Fruit fly (Drosophila melanogaster) whole organism, embryonic: ENCODE measurements around the gene MED15.

Source experiments
- BEAF-32 ChIP-seq: fragments of 200-800 bp; sonication (Bioruptor generic); optimal IDR thresholded peaks from 3 replicates; lab custom pipeline; 2017; ENCODE audit warnings: missing biosample characterization, missing genetic modification characterization, mild to moderate bottlenecking, moderate library complexity, missing genetic modification reagents
- CG10979 ChIP-seq: fragments of 200-800 bp; sonication (Bioruptor generic); optimal IDR thresholded peaks from 2 replicates; lab custom pipeline; 2018; ENCODE audit warnings: missing biosample characterization, mild to moderate bottlenecking, missing genetic modification characterization, moderate library complexity
- CG11456 ChIP-seq: fragments of 200-800 bp; sonication (Bioruptor generic); IDR thresholded peaks from 3 replicates; pipeline ENCODE4 v1.3.6; 2022; ENCODE audit warnings: missing biosample characterization, missing genetic modification characterization
- CG12299 ChIP-seq: fragments of 200-800 bp; sonication (Bioruptor generic); optimal IDR thresholded peaks from 2 replicates; lab custom pipeline; 2018; ENCODE audit warnings: missing biosample characterization, mild to moderate bottlenecking, missing genetic modification characterization
- CG14014 ChIP-seq: fragments of 200-800 bp; sonication (Bioruptor generic); IDR thresholded peaks from 2 replicates; pipeline ENCODE4 v1.3.6; 2022; ENCODE audit warnings: missing biosample characterization, missing genetic modification characterization
- CG14441 ChIP-seq: fragments of 200-800 bp; sonication (Bioruptor generic); IDR thresholded peaks from 2 replicates; pipeline ENCODE4 v1.3.6; 2022; ENCODE audit warnings: missing biosample characterization, missing genetic modification characterization
- CG14860 ChIP-seq: fragments of 200-800 bp; sonication (Bioruptor generic); IDR thresholded peaks from 3 replicates; pipeline ENCODE4 v1.3.6; 2022; ENCODE audit warnings: missing biosample characterization, missing genetic modification characterization; ENCODE audit not compliant: partially characterized antibody
- CG15011 ChIP-seq: fragments of 200-800 bp; sonication (Bioruptor generic); optimal IDR thresholded peaks from 3 replicates; lab custom pipeline; 2018; ENCODE audit warnings: missing biosample characterization, mild to moderate bottlenecking, missing genetic modification characterization
- CG15514 ChIP-seq: fragments of 200-800 bp; sonication (Bioruptor generic); optimal IDR thresholded peaks from 3 replicates; lab custom pipeline; 2017; ENCODE audit warnings: missing biosample characterization, missing genetic modification characterization, mild to moderate bottlenecking, moderate library complexity, missing genetic modification reagents
- CG16815 ChIP-seq: fragments of 200-800 bp; sonication (Bioruptor generic); optimal IDR thresholded peaks from 3 replicates; lab custom pipeline; 2017; ENCODE audit warnings: missing biosample characterization, mild to moderate bottlenecking, missing genetic modification characterization
- CG16863 ChIP-seq: fragments of 200-800 bp; sonication (Bioruptor generic); optimal IDR thresholded peaks from 3 replicates; lab custom pipeline; 2016; ENCODE audit warnings: missing biosample characterization, missing genetic modification characterization
- CG18599 ChIP-seq: fragments of 200-800 bp; sonication (Bioruptor generic); optimal IDR thresholded peaks from 3 replicates; lab custom pipeline; 2017; ENCODE audit warnings: missing biosample characterization, missing genetic modification characterization, mild to moderate bottlenecking, moderate library complexity, missing genetic modification reagents
- CG18619 ChIP-seq: fragments of 200-800 bp; sonication (Bioruptor generic); optimal IDR thresholded peaks from 3 replicates; lab custom pipeline; 2017; ENCODE audit warnings: missing biosample characterization, mild to moderate bottlenecking, missing genetic modification characterization
- CG5245 ChIP-seq: fragments of 200-800 bp; sonication (Bioruptor generic); optimal IDR thresholded peaks from 3 replicates; lab custom pipeline; 2016; ENCODE audit warnings: missing biosample characterization, missing genetic modification characterization
- CG7745 ChIP-seq: fragments of 200-800 bp; sonication (Bioruptor generic); optimal IDR thresholded peaks from 2 replicates; lab custom pipeline; 2018; ENCODE audit warnings: missing biosample characterization, mild to moderate bottlenecking, missing genetic modification characterization, moderate library complexity
- CG8924 ChIP-seq: fragments of 200-800 bp; optimal IDR thresholded peaks from 3 replicates; lab custom pipeline; 2019; ENCODE audit warnings: missing biosample characterization, mild to moderate bottlenecking, missing genetic modification characterization, moderate library complexity
- CG9437 ChIP-seq: fragments of 200-800 bp; sonication (Bioruptor generic); optimal IDR thresholded peaks from 2 replicates; lab custom pipeline; 2018; ENCODE audit warnings: missing biosample characterization, mild to moderate bottlenecking, missing genetic modification characterization
- CTCF ChIP-seq: fragments of 200-800 bp; sonication (Bioruptor generic); optimal IDR thresholded peaks from 2 replicates; lab custom pipeline; 2017; ENCODE audit warnings: missing biosample characterization, mild to moderate bottlenecking, missing genetic modification characterization, moderate library complexity
- Dfd ChIP-seq, 2 experiments: fragments of >200 bp; optimal IDR thresholded peaks; 2 replicates each; lab custom pipeline; 2017; ENCODE audit warnings: missing biosample characterization in 2 of 2, missing genetic modification characterization in 2 of 2
- Drgx ChIP-seq: fragments of 200-800 bp; sonication (Bioruptor generic); IDR thresholded peaks from 2 replicates; pipeline ENCODE4 v1.3.6; 2022; ENCODE audit warnings: missing biosample characterization, missing genetic modification characterization
- Fer1 ChIP-seq: fragments of 200-800 bp; sonication (Bioruptor generic); optimal IDR thresholded peaks from 2 replicates; lab custom pipeline; 2017; ENCODE audit warnings: missing biosample characterization, mild to moderate bottlenecking, missing genetic modification characterization
- GATAe ChIP-seq: fragments of 200-800 bp; sonication (Bioruptor generic); conservative IDR thresholded peaks from 2 replicates; pipeline ENCODE4 v1.3.6; 2022; ENCODE audit warnings: missing biosample characterization, missing genetic modification characterization
- Mad ChIP-seq: fragments of 200-800 bp; sonication (Bioruptor generic); optimal IDR thresholded peaks from 2 replicates; lab custom pipeline; 2016; ENCODE audit warnings: missing biosample characterization, missing genetic modification characterization
- Rx ChIP-seq: fragments of 200-800 bp; sonication (Bioruptor generic); IDR thresholded peaks from 2 replicates; pipeline ENCODE4 v1.3.6; 2022; ENCODE audit warnings: missing biosample characterization, missing genetic modification characterization
- Trl ChIP-seq, 3 experiments: fragments of >200 bp in 2 of 3; fragments of 200-800 bp in 1 of 3; sonication (Bioruptor generic) in 1 of 3; optimal IDR thresholded peaks; 2 replicates in 1 of 3; 3 replicates in 2 of 3; lab custom pipeline; 2016 to 2017; ENCODE audit warnings: missing biosample characterization in 1 of 3, missing genetic modification characterization in 1 of 3
- Xrp1 ChIP-seq: fragments of 200-800 bp; sonication (Bioruptor generic); IDR thresholded peaks from 2 replicates; pipeline ENCODE4 v1.3.6; 2022; ENCODE audit warnings: missing biosample characterization, missing genetic modification characterization
- ara ChIP-seq: fragments of 200-800 bp; sonication (Bioruptor generic); IDR thresholded peaks from 2 replicates; pipeline ENCODE4 v1.3.6; 2022; ENCODE audit warnings: missing biosample characterization, missing genetic modification characterization
- bsh ChIP-seq, 2 experiments: fragments of 200-800 bp; sonication (Bioruptor generic); optimal IDR thresholded peaks; 2 replicates each; lab custom pipeline; 2017 to 2018; ENCODE audit warnings: mild to moderate bottlenecking in 2 of 2, missing biosample characterization in 2 of 2, missing genetic modification characterization in 2 of 2, moderate library complexity in 1 of 2
- crc ChIP-seq: fragments of 200-800 bp; sonication (Bioruptor generic); optimal IDR thresholded peaks from 2 replicates; lab custom pipeline; 2016; ENCODE audit warnings: missing biosample characterization, missing genetic modification characterization
- danr ChIP-seq: fragments of 200-800 bp; sonication (Bioruptor generic); IDR thresholded peaks from 2 replicates; pipeline ENCODE4 v1.3.6; 2022; ENCODE audit warnings: missing biosample characterization, missing genetic modification characterization
- eve ChIP-seq, 2 experiments: fragments of >200 bp; optimal IDR thresholded peaks; 2 replicates each; lab custom pipeline; 2017; ENCODE audit warnings: missing biosample characterization in 2 of 2, missing genetic modification characterization in 2 of 2
- gcm ChIP-seq: fragments of 200-800 bp; sonication (Bioruptor generic); optimal IDR thresholded peaks from 2 replicates; lab custom pipeline; 2019; ENCODE audit warnings: missing biosample characterization, mild to moderate bottlenecking, missing genetic modification characterization, moderate library complexity
- grau ChIP-seq: fragments of 200-800 bp; optimal IDR thresholded peaks from 3 replicates; lab custom pipeline; 2019; ENCODE audit warnings: missing biosample characterization, mild to moderate bottlenecking, missing genetic modification characterization, moderate library complexity
- grn ChIP-seq: fragments of 200-800 bp; sonication (Bioruptor generic); optimal IDR thresholded peaks from 3 replicates; lab custom pipeline; 2017; ENCODE audit warnings: missing biosample characterization, missing genetic modification characterization
- lbe ChIP-seq: fragments of 200-800 bp; sonication (Bioruptor generic); optimal IDR thresholded peaks from 2 replicates; lab custom pipeline; 2016; ENCODE audit warnings: missing biosample characterization, mild to moderate bottlenecking, missing genetic modification characterization
- lola ChIP-seq, 3 experiments: fragments of >200 bp in 2 of 3; fragments of 200-800 bp in 1 of 3; sonication (Bioruptor generic) in 1 of 3; optimal IDR thresholded peaks; 2 replicates each; lab custom pipeline; 2017 to 2019; ENCODE audit warnings: missing biosample characterization in 3 of 3, missing genetic modification characterization in 3 of 3, mild to moderate bottlenecking in 1 of 3, moderate library complexity in 1 of 3
- mirr ChIP-seq: fragments of 200-800 bp; sonication (Bioruptor generic); optimal IDR thresholded peaks from 3 replicates; lab custom pipeline; 2018; ENCODE audit warnings: missing biosample characterization, mild to moderate bottlenecking, missing genetic modification characterization
- nau ChIP-seq: fragments of 200-800 bp; sonication (Bioruptor generic); optimal IDR thresholded peaks from 3 replicates; lab custom pipeline; 2017; ENCODE audit warnings: missing biosample characterization, mild to moderate bottlenecking, missing genetic modification characterization, missing genetic modification reagents
- nmo ChIP-seq: fragments of 200-800 bp; sonication (Bioruptor generic); optimal IDR thresholded peaks from 2 replicates; lab custom pipeline; 2018; ENCODE audit warnings: missing biosample characterization, mild to moderate bottlenecking, missing genetic modification characterization, moderate library complexity
- oc ChIP-seq: fragments of 200-800 bp; sonication (Bioruptor generic); optimal IDR thresholded peaks from 2 replicates; lab custom pipeline; 2018; ENCODE audit warnings: missing biosample characterization, mild to moderate bottlenecking, missing genetic modification characterization, moderate library complexity
- psq ChIP-seq: fragments of 200-800 bp; sonication (Bioruptor generic); optimal IDR thresholded peaks from 2 replicates; lab custom pipeline; 2017; ENCODE audit warnings: missing biosample characterization, missing genetic modification characterization
- ro ChIP-seq: fragments of 200-800 bp; sonication (Bioruptor generic); IDR thresholded peaks from 2 replicates; pipeline ENCODE4 v1.3.6; 2022; ENCODE audit warnings: missing biosample characterization, missing genetic modification characterization
- sd ChIP-seq: fragments of 200-800 bp; sonication (Bioruptor generic); optimal IDR thresholded peaks from 3 replicates; lab custom pipeline; 2018; ENCODE audit warnings: missing biosample characterization, mild to moderate bottlenecking, missing genetic modification characterization, moderate library complexity
- sens ChIP-seq: fragments of 200-800 bp; sonication (Bioruptor generic); peaks from one replicate; lab custom pipeline; 2016; ENCODE audit warnings: missing biosample characterization, missing genetic modification characterization
- sug ChIP-seq: fragments of 200-800 bp; optimal IDR thresholded peaks from 2 replicates; lab custom pipeline; 2019; ENCODE audit warnings: missing biosample characterization, mild to moderate bottlenecking, missing genetic modification characterization, moderate library complexity
- tll ChIP-seq, 2 experiments: fragments of 200-800 bp in 1 of 2; fragments of >200 bp in 1 of 2; sonication (Bioruptor generic) in 1 of 2; optimal IDR thresholded peaks; 2 replicates each; lab custom pipeline; 2017 to 2019; ENCODE audit warnings: missing biosample characterization in 2 of 2, missing genetic modification characterization in 2 of 2, mild to moderate bottlenecking in 1 of 2, moderate library complexity in 1 of 2
- tna ChIP-seq: fragments of 200-800 bp; sonication (Bioruptor generic); IDR thresholded peaks from 2 replicates; pipeline ENCODE4 v1.3.6; 2022; ENCODE audit warnings: missing biosample characterization, missing genetic modification characterization; ENCODE audit not compliant: partially characterized antibody
- vvl ChIP-seq: fragments of 200-800 bp; sonication (Bioruptor generic); IDR thresholded peaks from 2 replicates; pipeline ENCODE4 v1.3.6; 2022; ENCODE audit warnings: missing biosample characterization, missing genetic modification characterization
- zen2 ChIP-seq: fragments of 200-800 bp; sonication (Bioruptor generic); IDR thresholded peaks from 3 replicates; pipeline ENCODE4 v1.3.6; 2022; ENCODE audit warnings: missing biosample characterization, missing genetic modification characterization; ENCODE audit not compliant: partially characterized antibody

Gene MED15

dm6 chr2L:451705-452472, 20.9 kb upstream of the MED15 start (continued):
- TF ChIP-seq grn (GFP tag; lab: Kevin White, UChicago), result peak; percentile 40
- TF ChIP-seq lbe, result peak; percentile 39
- TF ChIP-seq CTCF (GFP tag; lab: Kevin White, UChicago), result no peak
- TF ChIP-seq oc (tag; lab: Kevin White, UChicago), result no peak
- no peak for TF ChIP-seq Trl (optimal IDR thresholded peaks at IDR 0.05; lab: Kevin White, UChicago)
- no peak for TF ChIP-seq Trl (GFP tag; optimal IDR thresholded peaks at IDR 0.05; lab: Kevin White, UChicago)
- no peak for TF ChIP-seq CG15514 (GFP tag; lab: Kevin White, UChicago)
- TF ChIP-seq Dfd (GFP tag; optimal IDR thresholded peaks at IDR 0.05; lab: Kevin White, UChicago), result no peak
- no peak for TF ChIP-seq CG14860 (GFP tag; lab: Robert Waterston, UW)
- TF ChIP-seq ro, result no peak
- no peak for TF ChIP-seq CG12299 (tag; lab: Kevin White, UChicago)
- TF ChIP-seq Mad, result no peak
- TF ChIP-seq Rx, result no peak
- no peak for TF ChIP-seq tll (GFP tag; optimal IDR thresholded peaks at IDR 0.05; lab: Kevin White, UChicago)
- TF ChIP-seq lola (GFP tag; optimal IDR thresholded peaks at IDR 0.05; lab: Kevin White, UChicago), result no peak
- no peak for TF ChIP-seq bsh (GFP tag; optimal IDR thresholded peaks at IDR 0.05; lab: Kevin White, UChicago)
- no peak for TF ChIP-seq Fer1
- TF ChIP-seq ara (GFP tag; lab: Robert Waterston, UW), result no peak
- no peak for TF ChIP-seq vvl (GFP tag; lab: Robert Waterston, UW)
- TF ChIP-seq sd (tag; lab: Kevin White, UChicago), result peak; percentile 63
- TF ChIP-seq BEAF-32, result no peak
- TF ChIP-seq CG8924 (tag; lab: Kevin White, UChicago), result no peak
- TF ChIP-seq gcm (GFP tag; lab: Kevin White, UChicago), result peak; percentile 28
- TF ChIP-seq sens (GFP tag; lab: Kevin White, UChicago), result peak; percentile 60
- TF ChIP-seq GATAe, result peak; percentile 23; the same call in 1 of the 2 replicates
- no peak for TF ChIP-seq nmo (GFP tag; lab: Kevin White, UChicago)
- TF ChIP-seq CG18599 (GFP tag; lab: Kevin White, UChicago), result no peak
- no peak for TF ChIP-seq CG15011
- peak; percentile 77 for TF ChIP-seq mirr (GFP tag; lab: Kevin White, UChicago)
- no peak for TF ChIP-seq nau
- TF ChIP-seq crc (GFP tag; lab: Kevin White, UChicago), result no peak
- no peak for TF ChIP-seq CG5245 (GFP tag; lab: Kevin White, UChicago)
- peak; percentile 54 for TF ChIP-seq Drgx
- TF ChIP-seq CG14014, result 0 out of 2 replicates have a peak, but pooled peaks have one; percentile 10
- TF ChIP-seq CG14441 (GFP tag; lab: Robert Waterston, UW), result no peak
- no peak for TF ChIP-seq CG11456 (GFP tag; lab: Robert Waterston, UW)
- TF ChIP-seq CG10979 (tag; lab: Kevin White, UChicago), result no peak
- no peak for TF ChIP-seq CG9437 (GFP tag; lab: Kevin White, UChicago)
- no peak for TF ChIP-seq CG16815 (GFP tag; lab: Kevin White, UChicago)
- peak; percentile 96 for TF ChIP-seq sug (tag; lab: Kevin White, UChicago)
- no peak for TF ChIP-seq danr (GFP tag; lab: Robert Waterston, UW)
- TF ChIP-seq tna (GFP tag; lab: Robert Waterston, UW), result no peak
- TF ChIP-seq CG16863 (GFP tag; lab: Kevin White, UChicago), result no peak
- TF ChIP-seq grau (tag; lab: Kevin White, UChicago), result peak; percentile 56
- no peak for TF ChIP-seq CG7745 (tag; lab: Kevin White, UChicago)
- TF ChIP-seq eve (GFP tag; optimal IDR thresholded peaks at IDR 0.05; lab: Kevin White, UChicago), result no peak
- no peak for TF ChIP-seq Xrp1 (GFP tag; lab: Robert Waterston, UW)
- no peak for TF ChIP-seq psq (GFP tag; lab: Kevin White, UChicago)
- TF ChIP-seq CG18619 (GFP tag; lab: Kevin White, UChicago), result no peak
- no peak for TF ChIP-seq zen2
